Worm (Caenorhabditis elegans): Measurements from ENCODE around the gene F53A3.7.

The F53A3.7 gene

DNA sequence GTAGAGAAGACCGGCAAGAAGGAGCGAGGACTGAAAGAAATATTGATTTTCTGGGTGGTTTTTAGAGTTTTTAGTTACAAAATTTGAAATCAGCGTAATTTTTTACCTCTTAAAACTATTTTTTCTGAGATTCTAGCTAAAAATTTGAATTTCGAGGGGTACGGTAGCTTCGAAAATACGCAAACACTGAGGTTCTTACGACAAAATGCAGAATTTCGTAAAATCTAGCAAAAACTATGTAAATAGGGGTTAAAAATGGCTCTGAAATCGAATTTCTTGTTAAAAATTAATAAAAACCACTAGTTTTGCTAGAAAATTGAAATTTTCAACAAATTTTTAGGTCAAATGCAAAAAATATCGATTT lies 11.7 kb upstream of the F53A3.7 start (continued):
- TF ChIP-seq nhr-20 (tag; optimal IDR thresholded peaks at IDR 0.05) (no peak), nhr-76 (tag; optimal IDR thresholded peaks at IDR 0.05) (no peak), dsc-1 (tag; optimal IDR thresholded peaks at IDR 0.05) (no peak), C16A3.4 (tag; optimal IDR thresholded peaks at IDR 0.05) (no peak), sptf-1 (tag; optimal IDR thresholded peaks at IDR 0.05) (no peak), ztf-4 (tag; optimal IDR thresholded peaks at IDR 0.05) (no peak), nhr-84 (tag; optimal IDR thresholded peaks at IDR 0.05) (no peak), xbp-1 (tag; optimal IDR thresholded peaks at IDR 0.05) (no peak), lin-14 (GFP tag; optimal IDR thresholded peaks at IDR 0.05) (no peak), snu-23 (GFP tag; optimal IDR thresholded peaks at IDR 0.05) (no peak), sox-4 (tag; optimal IDR thresholded peaks at IDR 0.05) (no peak), rnt-1 (tag; optimal IDR thresholded peaks at IDR 0.05) (no peak), ceh-8 (GFP tag; optimal IDR thresholded peaks at IDR 0.05) (no peak)

DNA sequence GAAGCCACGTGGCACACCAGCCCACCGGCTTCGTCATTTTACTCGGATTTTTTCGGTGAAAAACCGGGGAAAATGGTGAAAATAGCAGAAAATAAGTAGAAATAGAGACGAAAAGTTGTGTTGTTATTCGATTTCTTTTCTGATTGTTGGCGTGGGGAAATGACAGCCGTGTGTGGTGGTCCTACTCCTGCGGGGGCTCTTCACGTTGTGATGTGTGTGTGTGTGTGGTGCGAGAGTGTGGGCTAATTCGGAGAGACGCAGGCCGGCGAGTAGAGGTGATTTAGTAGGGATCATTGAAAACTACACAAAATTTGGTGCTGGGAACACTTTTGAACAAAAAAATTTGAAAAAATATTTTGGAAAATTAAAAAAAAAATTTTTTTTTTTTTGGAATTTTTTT lies 7.8 kb upstream of the F53A3.7 start, which contains the start of gene F53A3.1:
Gene F53A3.1, minus strand, starts transcription at position 150 of the 400 bp plus-strand sequence.
- no peak for TF ChIP-seq nhr-47 (tag; optimal IDR thresholded peaks at IDR 0.05)
- no peak for TF ChIP-seq aha-1 (tag; optimal IDR thresholded peaks at IDR 0.05)
- no peak for TF ChIP-seq mep-1 (tag; optimal IDR thresholded peaks at IDR 0.05)
- TF ChIP-seq unc-130 (tag; optimal IDR thresholded peaks at IDR 0.05) = no peak
- no peak for TF ChIP-seq nhr-90 (tag; optimal IDR thresholded peaks at IDR 0.05; ENCODE audit: poor library complexity)
- no peak for TF ChIP-seq xbp-1 (tag; optimal IDR thresholded peaks at IDR 0.05)
- no peak for TF ChIP-seq lin-13 (GFP tag; optimal IDR thresholded peaks at IDR 0.05)
- TF ChIP-seq skn-1 (tag; optimal IDR thresholded peaks at IDR 0.05) = no peak
- TF ChIP-seq snu-23 (GFP tag; optimal IDR thresholded peaks at IDR 0.05) = no peak
- TF ChIP-seq nhr-71 (tag; optimal IDR thresholded peaks at IDR 0.05) = no peak
- no peak for TF ChIP-seq fos-1 (tag; optimal IDR thresholded peaks at IDR 0.05)
- TF ChIP-seq elt-3 (tag; optimal IDR thresholded peaks at IDR 0.05) = no peak
- no peak for TF ChIP-seq ztf-4 (tag; optimal IDR thresholded peaks at IDR 0.05)
- TF ChIP-seq nhr-28 (tag; optimal IDR thresholded peaks at IDR 0.05) = no peak
- no peak for TF ChIP-seq sup-37 (GFP tag; optimal IDR thresholded peaks at IDR 0.05)
- no peak for TF ChIP-seq efl-3 (GFP tag; optimal IDR thresholded peaks at IDR 0.05)

DNA sequence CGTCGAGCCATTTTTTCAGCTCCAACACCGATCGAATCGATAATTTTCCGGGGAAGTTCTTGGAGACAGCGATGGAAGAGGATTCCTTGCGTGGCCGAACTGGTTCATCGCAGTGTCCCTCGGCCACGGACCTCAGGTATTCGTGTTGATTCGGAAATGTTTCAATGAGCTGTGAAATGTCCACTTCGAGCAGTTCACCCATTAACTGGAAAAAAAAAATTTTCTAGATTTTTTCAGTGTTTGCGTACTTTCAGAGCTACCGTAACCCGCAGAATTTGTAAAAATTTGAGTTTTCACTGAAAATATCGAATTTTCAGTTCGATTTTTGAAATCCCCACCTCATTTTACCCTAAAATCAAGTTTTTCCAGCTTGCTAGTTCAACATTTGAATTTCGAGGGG lies 3.5 kb upstream of the F53A3.7 start:
- TF ChIP-seq efl-1 (optimal IDR thresholded peaks at IDR 0.05) = no peak
- peak in 1 of 2 experiments; percentile 90 for TF ChIP-seq efl-1 (GFP tag; optimal IDR thresholded peaks at IDR 0.05 in 1 of 2)
- TF ChIP-seq unc-30 (tag; optimal IDR thresholded peaks at IDR 0.05) = no peak

DNA sequence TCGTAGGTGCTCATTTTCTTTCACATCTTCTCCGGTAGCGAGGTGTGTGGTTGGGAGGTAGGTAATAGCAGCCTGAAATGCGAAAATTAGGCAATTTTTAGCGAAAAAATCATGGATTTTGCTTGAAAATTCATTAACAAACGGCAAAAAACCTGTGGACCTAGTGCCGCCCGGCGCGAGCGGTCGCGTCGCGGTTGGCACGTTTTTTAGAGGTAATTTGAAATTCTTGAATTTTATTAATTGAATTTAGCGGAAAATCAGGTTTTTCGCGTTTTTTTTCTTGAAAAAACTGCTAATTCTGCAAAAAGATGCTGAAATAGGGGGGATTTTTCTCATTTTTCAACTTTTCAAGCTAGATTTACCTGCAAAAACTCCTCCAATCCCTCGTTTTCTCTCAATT lies 2.0 kb upstream of the F53A3.7 start:
- no peak for TF ChIP-seq nhr-84 (tag; optimal IDR thresholded peaks at IDR 0.05)
- no peak for TF ChIP-seq fkh-8 (tag; optimal IDR thresholded peaks at IDR 0.05)
- TF ChIP-seq rnt-1 (tag; optimal IDR thresholded peaks at IDR 0.05) = no peak
- TF ChIP-seq pag-3 (tag; optimal IDR thresholded peaks at IDR 0.05; ENCODE audit: borderline replicate concordance, insufficient read depth) = no peak
- TF ChIP-seq elt-2 (tag; optimal IDR thresholded peaks at IDR 0.05) = no peak
- TF ChIP-seq mdl-1 (tag; optimal IDR thresholded peaks at IDR 0.05) = no peak
- peak in 1 of 3 experiments; percentile 4 for TF ChIP-seq dpl-1 (GFP tag; optimal IDR thresholded peaks at IDR 0.05)
- TF ChIP-seq nhr-237 (tag; optimal IDR thresholded peaks at IDR 0.05) = no peak
- no peak for TF ChIP-seq ceh-82 (tag; optimal IDR thresholded peaks at IDR 0.05)
- TF ChIP-seq egl-27 (tag; optimal IDR thresholded peaks at IDR 0.05) = no peak
- TF ChIP-seq skn-1 (tag; optimal IDR thresholded peaks at IDR 0.05) = no peak
- TF ChIP-seq F16B12.6 (tag; optimal IDR thresholded peaks at IDR 0.05) = no peak
- TF ChIP-seq jun-1 (tag; optimal IDR thresholded peaks at IDR 0.05) = no peak
- no peak for TF ChIP-seq sptf-1 (tag; optimal IDR thresholded peaks at IDR 0.05)
- no peak for TF ChIP-seq ama-1 (optimal IDR thresholded peaks at IDR 0.05)
- no peak for TF ChIP-seq hlh-17 (GFP tag; optimal IDR thresholded peaks at IDR 0.05; ENCODE audit: borderline replicate concordance)
- TF ChIP-seq xbp-1 (tag; optimal IDR thresholded peaks at IDR 0.05) = no peak
- TF ChIP-seq efl-3 (GFP tag; optimal IDR thresholded peaks at IDR 0.05) = no peak
- no peak for TF ChIP-seq sox-4 (tag; optimal IDR thresholded peaks at IDR 0.05)
- no peak for TF ChIP-seq efl-1 (optimal IDR thresholded peaks at IDR 0.05)
- TF ChIP-seq efl-1 (GFP tag; optimal IDR thresholded peaks at IDR 0.05 in 1 of 2) = peak; percentile 22 to 92
- TF ChIP-seq mef-2 (tag; optimal IDR thresholded peaks at IDR 0.05) = no peak
- TF ChIP-seq lin-35 (GFP tag; optimal IDR thresholded peaks at IDR 0.05) = peak in 1 of 2 experiments; percentile 10
- no peak for TF ChIP-seq ceh-8 (GFP tag; optimal IDR thresholded peaks at IDR 0.05)
